Fruit fly (Drosophila melanogaster): ENCODE results near the gene acs.

Gene acs

DNA sequence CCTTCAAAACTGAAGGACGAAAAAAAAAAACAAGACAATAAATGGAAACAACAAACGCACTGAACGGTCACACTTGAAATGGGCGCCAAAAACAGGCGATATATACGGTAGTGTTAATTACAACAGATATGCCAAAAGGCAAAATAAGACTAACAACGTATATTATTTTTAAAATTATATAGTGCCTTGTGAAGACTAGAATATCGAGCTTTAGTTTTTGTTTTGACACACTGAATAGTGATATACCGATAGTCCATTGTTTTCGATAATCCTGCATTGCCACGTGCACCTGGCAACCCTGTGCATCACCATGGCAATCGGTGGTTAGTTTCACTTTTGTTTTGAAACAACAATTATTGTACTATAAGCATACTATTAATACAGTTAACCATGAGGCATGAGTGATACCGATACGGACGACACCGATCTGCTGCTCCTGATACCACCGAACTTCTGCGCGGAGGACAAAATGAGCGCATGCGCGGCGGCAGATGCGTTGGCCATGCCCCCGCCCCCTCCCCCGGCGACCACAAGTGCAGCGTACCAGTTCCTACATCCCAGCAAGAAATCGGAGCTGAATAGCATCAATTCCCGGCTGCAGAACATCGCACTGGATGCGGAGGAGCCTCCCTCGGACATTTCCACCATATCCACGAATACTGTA lies 23.8 kb upstream of the acs start, which contains the start of the genes mu2 and Cnb (continued):
- TF ChIP-seq emc (GFP tag; optimal IDR thresholded peaks at IDR 0.05) (no peak), eve (GFP tag; optimal IDR thresholded peaks at IDR 0.05) (no peak), Elba2 (GFP tag; optimal IDR thresholded peaks at IDR 0.05) (peak; percentile 24), YL-1 (GFP tag; optimal IDR thresholded peaks at IDR 0.05) (peak; percentile 68), CG16813 (GFP tag; IDR thresholded peaks at IDR 0.05; ENCODE audit: partially characterized antibody) (peak; percentile 86), Drgx (GFP tag; IDR thresholded peaks at IDR 0.05) (no peak), Blimp-1 (GFP tag; optimal IDR thresholded peaks at IDR 0.05) (peak; percentile 91), CG1529 (GFP tag; optimal IDR thresholded peaks at IDR 0.05) (no peak), CG12104 (GFP tag; optimal IDR thresholded peaks at IDR 0.05) (no peak), CG18262 (tag; optimal IDR thresholded peaks at IDR 0.05) (no peak), Dip3 (GFP tag; optimal IDR thresholded peaks at IDR 0.05) (peak; percentile 15), esg (GFP tag; conservative IDR thresholded peaks at IDR 0.05) (no peak; the same call in 1 of the 2 replicates), CG15073 (GFP tag; optimal IDR thresholded peaks at IDR 0.05) (no peak), ap (GFP tag; IDR thresholded peaks at IDR 0.05) (no peak), Oaz (GFP tag; IDR thresholded peaks at IDR 0.05) (no peak), Tbp (GFP tag; optimal IDR thresholded peaks at IDR 0.05) (no peak), Gsc (GFP tag; IDR thresholded peaks at IDR 0.05) (no peak), CG17912 (GFP tag; optimal IDR thresholded peaks at IDR 0.05) (no peak), CG17568 (GFP tag; optimal IDR thresholded peaks at IDR 0.05) (no peak), CG11398 (GFP tag; optimal IDR thresholded peaks at IDR 0.05) (no peak), CG32767 (GFP tag; IDR thresholded peaks at IDR 0.05) (0 out of 2 replicates have a peak, but pooled peaks have one; percentile 20), fd3F (GFP tag; optimal IDR thresholded peaks at IDR 0.05) (no peak), Hmx (GFP tag; optimal IDR thresholded peaks at IDR 0.05) (no peak), schlank (tag; optimal IDR thresholded peaks at IDR 0.05) (no peak), CG32772 (GFP tag; IDR thresholded peaks at IDR 0.05) (peak; percentile 11; the same call in 1 of the 2 replicates), CG12769 (tag; optimal IDR thresholded peaks at IDR 0.05) (no peak), CG3163 (GFP tag; optimal IDR thresholded peaks at IDR 0.05) (no peak), ase (GFP tag; IDR thresholded peaks at IDR 0.05) (no peak), CG3726 (GFP tag; IDR thresholded peaks at IDR 0.05) (no peak), kah (GFP tag; optimal IDR thresholded peaks at IDR 0.05) (no peak), gsb-n (tag; optimal IDR thresholded peaks at IDR 0.05) (no peak), grau (tag; optimal IDR thresholded peaks at IDR 0.05) (no peak), odd (GFP tag; optimal IDR thresholded peaks at IDR 0.05) (no peak), CG31224 (GFP tag; IDR thresholded peaks at IDR 0.05) (no peak), run (tag; optimal IDR thresholded peaks at IDR 0.05) (no peak), CG4404 (GFP tag; IDR thresholded peaks at IDR 0.05) (no peak), D19B (GFP tag; optimal IDR thresholded peaks at IDR 0.05) (no peak), yki (optimal IDR thresholded peaks at IDR 0.05) (no peak), en (GFP tag; optimal IDR thresholded peaks at IDR 0.05) (no peak), CG1603 (tag; optimal IDR thresholded peaks at IDR 0.05) (no peak), knrl (GFP tag; IDR thresholded peaks at IDR 0.05; ENCODE audit: partially characterized antibody) (peak; percentile 79), CG12744 (GFP tag; optimal IDR thresholded peaks at IDR 0.05) (no peak), chinmo (GFP tag; IDR thresholded peaks at IDR 0.05; ENCODE audit: partially characterized antibody) (0 out of 4 replicates have a peak, but pooled peaks have one; percentile 70), tna (GFP tag; IDR thresholded peaks at IDR 0.05; ENCODE audit: partially characterized antibody) (peak; percentile 21; the same call in 1 of the 2 replicates), CG10366 (GFP tag; IDR thresholded peaks at IDR 0.05) (no peak), CG8944 (GFP tag; optimal IDR thresholded peaks at IDR 0.05) (peak; percentile 4), Hand (GFP tag; optimal IDR thresholded peaks at IDR 0.05) (no peak), Meics (GFP tag; optimal IDR thresholded peaks at IDR 0.05) (no peak), H15 (GFP tag; IDR thresholded peaks at IDR 0.05) (no peak), CG11723 (GFP tag; optimal IDR thresholded peaks at IDR 0.05) (no peak), CG7556 (GFP tag; optimal IDR thresholded peaks at IDR 0.05) (no peak)

Measured in whole organism, embryonic.